Worm (Caenorhabditis elegans): ENCODE results near the gene T09D3.8.

DNA sequence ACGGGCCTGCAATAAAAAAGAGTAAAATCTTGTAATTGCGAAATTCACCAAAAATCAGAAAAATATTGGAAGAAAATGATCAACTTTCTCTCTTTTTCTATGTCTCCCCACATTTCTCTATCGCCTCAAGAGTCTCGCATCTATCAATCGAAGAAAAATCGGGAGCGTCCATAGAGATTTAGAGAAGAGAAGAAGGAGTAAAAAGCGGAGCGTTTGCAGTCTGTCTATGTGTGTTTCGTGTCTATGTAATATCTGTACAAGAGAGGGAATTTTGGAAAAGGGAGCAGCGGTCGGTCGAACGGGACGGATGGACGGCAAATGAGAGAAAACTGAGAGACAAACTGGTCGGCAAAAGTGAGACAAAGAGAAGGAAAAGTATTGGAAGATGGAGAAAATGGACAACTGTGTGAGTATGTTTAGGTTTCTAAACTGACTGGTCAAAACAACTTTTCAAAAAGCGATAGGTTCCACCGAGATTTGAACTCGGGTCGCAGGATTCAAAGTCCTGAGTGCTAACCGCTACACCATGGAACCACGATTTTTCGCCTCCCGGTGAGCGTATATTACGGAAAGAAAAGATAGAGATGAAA lies 35.2 kb upstream of the T09D3.8 start:
- TF ChIP-seq syd-9 (tag; optimal IDR thresholded peaks at IDR 0.05): no peak
- no peak for TF ChIP-seq lin-11 (tag; optimal IDR thresholded peaks at IDR 0.05)
- no peak for TF ChIP-seq ceh-9 (tag; optimal IDR thresholded peaks at IDR 0.05)
